Worm (Caenorhabditis elegans): ENCODE measurements around the gene phyh-1.

phyh-1 gene

ce11 chrIV:17259310-17259709, at the start of gene phyh-1:
Gene phyh-1, minus strand, starts transcription at chrIV:17259410.
- TF ChIP-seq lin-15B (tag; optimal IDR thresholded peaks at IDR 0.05) = no peak
- no peak for TF ChIP-seq mdl-1 (tag; optimal IDR thresholded peaks at IDR 0.05)

ce11 chrIV:17308211-17308610, 49.0 kb upstream of the phyh-1 start, which contains the start of gene T28F3.9:
Gene T28F3.9, plus strand, starts transcription at chrIV:17308511.
- TF ChIP-seq fos-1 (tag; optimal IDR thresholded peaks at IDR 0.05) (no peak), nfya-1 (tag; optimal IDR thresholded peaks at IDR 0.05; ENCODE audit: insufficient read depth) (no peak), R02D3.7 (tag; optimal IDR thresholded peaks at IDR 0.05) (no peak), zag-1 (tag; optimal IDR thresholded peaks at IDR 0.05) (no peak), nhr-237 (tag; optimal IDR thresholded peaks at IDR 0.05) (no peak), lin-15B (tag; optimal IDR thresholded peaks at IDR 0.05) (no peak), mdl-1 (tag; optimal IDR thresholded peaks at IDR 0.05) (no peak), daf-12 (tag; optimal IDR thresholded peaks at IDR 0.05) (no peak), lsy-12 (tag; optimal IDR thresholded peaks at IDR 0.05) (no peak), nhr-11 (tag; optimal IDR thresholded peaks at IDR 0.05) (no peak), nhr-28 (tag; optimal IDR thresholded peaks at IDR 0.05) (no peak), nhr-12 (tag; optimal IDR thresholded peaks at IDR 0.05) (no peak), unc-39 (tag; optimal IDR thresholded peaks at IDR 0.05) (no peak), tbx-2 (tag; optimal IDR thresholded peaks at IDR 0.05) (no peak), ZK546.5 (tag; optimal IDR thresholded peaks at IDR 0.05) (no peak), elt-1 (tag; optimal IDR thresholded peaks at IDR 0.05) (no peak), ztf-11 (tag; optimal IDR thresholded peaks at IDR 0.05) (no peak), ceh-28 (tag; optimal IDR thresholded peaks at IDR 0.05) (no peak), nhr-25 (tag; optimal IDR thresholded peaks at IDR 0.05) (no peak)

- TF ChIP-seq elt-2 (tag; optimal IDR thresholded peaks at IDR 0.05) = peak; percentile 26
Observed at ce11 chrIV:17307223-17307622, 48.0 kb upstream of the phyh-1 start, which contains the start of gene T28F3.8. Gene T28F3.8, minus strand, starts transcription at chrIV:17307323.

- TF ChIP-seq elt-3 (tag; optimal IDR thresholded peaks at IDR 0.05) (no peak), mml-1 (tag; optimal IDR thresholded peaks at IDR 0.05) (no peak), jun-1 (tag; optimal IDR thresholded peaks at IDR 0.05) (no peak), pha-4 (tag; optimal IDR thresholded peaks at IDR 0.05) (no peak)
Observed at ce11 chrIV:17301933-17302332, 42.7 kb upstream of the phyh-1 start, which contains the start of gene ifta-2. Gene ifta-2, minus strand, starts transcription at chrIV:17302033.

- TF ChIP-seq snpc-4 (tag; optimal IDR thresholded peaks at IDR 0.05) (no peak), eor-1 (tag; optimal IDR thresholded peaks at IDR 0.05) (no peak), egl-5 (tag; optimal IDR thresholded peaks at IDR 0.05) (no peak), elt-2 (tag; optimal IDR thresholded peaks at IDR 0.05) (no peak), unc-62 (GFP tag; optimal IDR thresholded peaks at IDR 0.05) (no peak), fkh-10 (GFP tag; optimal IDR thresholded peaks at IDR 0.05) (no peak), hmg-11 (tag; optimal IDR thresholded peaks at IDR 0.05) (no peak), nhr-76 (tag; optimal IDR thresholded peaks at IDR 0.05) (no peak), elt-1 (tag; optimal IDR thresholded peaks at IDR 0.05) (no peak), nhr-77 (tag; optimal IDR thresholded peaks at IDR 0.05) (no peak), ztf-4 (tag; optimal IDR thresholded peaks at IDR 0.05) (no peak), nhr-23 (tag; optimal IDR thresholded peaks at IDR 0.05) (no peak), pha-4 (tag; optimal IDR thresholded peaks at IDR 0.05) (no peak), lin-15B (tag; optimal IDR thresholded peaks at IDR 0.05) (no peak), elt-3 (tag; optimal IDR thresholded peaks at IDR 0.05) (no peak), pqm-1 (tag; optimal IDR thresholded peaks at IDR 0.05) (no peak)
Observed at ce11 chrIV:17294489-17294888, 35.3 kb upstream of the phyh-1 start, which contains the start of gene T28F3.5. Gene T28F3.5, plus strand, starts transcription at chrIV:17294789.

- TF ChIP-seq lin-15B (tag; optimal IDR thresholded peaks at IDR 0.05) (peak; percentile 32), lsy-12 (tag; optimal IDR thresholded peaks at IDR 0.05) (no peak), skn-1 (tag; optimal IDR thresholded peaks at IDR 0.05) (no peak), lin-39 (tag; optimal IDR thresholded peaks at IDR 0.05) (peak; percentile 72), nhr-76 (tag; optimal IDR thresholded peaks at IDR 0.05) (no peak), hmg-11 (tag; optimal IDR thresholded peaks at IDR 0.05) (peak; percentile 40), nhr-43 (tag; optimal IDR thresholded peaks at IDR 0.05; ENCODE audit: poor library complexity, severe bottlenecking) (no peak), egl-5 (tag; optimal IDR thresholded peaks at IDR 0.05) (peak; percentile 71)
Observed at ce11 chrIV:17293679-17294078, 34.5 kb upstream of the phyh-1 start.
